Worm (Caenorhabditis elegans) whole organism, midembryonic: ENCODE results near the gene T28D6.5.

Experiments used
- T22C8.4 ChIP-seq: fragments of 200-800 bp; sonication (Bioruptor generic); IDR thresholded peaks from 2 replicates; pipeline ENCODE4 v1.3.6; 2022; ENCODE audit warnings: missing genetic modification characterization, missing compliant biosample characterization
- klf-2 ChIP-seq: fragments of 200-800 bp; sonication (Bioruptor generic); conservative IDR thresholded peaks from 2 replicates; pipeline ENCODE4 v1.3.6; 2022; ENCODE audit warnings: missing genetic modification reagents, missing genetic modification characterization, missing compliant biosample characterization
- tab-1 ChIP-seq: fragments of 200-800 bp; sonication (Bioruptor generic); IDR thresholded peaks from 2 replicates; pipeline ENCODE4 v1.3.6; 2022; ENCODE audit warnings: missing genetic modification characterization, missing compliant biosample characterization
- ztf-23 ChIP-seq: fragments of 200-800 bp; sonication (Bioruptor generic); IDR thresholded peaks from 2 replicates; pipeline ENCODE4 v1.3.6; 2022; ENCODE audit warnings: missing genetic modification reagents, missing genetic modification characterization, missing compliant biosample characterization

- no peak for TF ChIP-seq klf-2
- no peak for TF ChIP-seq tab-1
- peak; percentile 81 for TF ChIP-seq T22C8.4 (GFP tag; lab: Robert Waterston, UW)
- no peak for TF ChIP-seq ztf-23 (GFP tag; lab: Robert Waterston, UW)
Observed at ce11 chrIII:11287340-11287739, 46.1 kb upstream of the T28D6.5 start.
